Fruit fly (Drosophila melanogaster) whole organism, adult: ENCODE data around the gene CG32263.

ENCODE experiments used
- CG14711 ChIP-seq: fragments of 200-800 bp; sonication (Bioruptor generic); optimal IDR thresholded peaks from 2 replicates; lab custom pipeline; 2018; ENCODE audit warnings: missing biosample characterization, mild to moderate bottlenecking, missing genetic modification characterization, moderate library complexity
- CG7101 ChIP-seq: fragments of 200-800 bp; sonication (Bioruptor generic); optimal IDR thresholded peaks from 2 replicates; lab custom pipeline; 2018; ENCODE audit warnings: missing biosample characterization, mild to moderate bottlenecking, missing genetic modification characterization, moderate library complexity
- Clk ChIP-seq: fragments of 200-800 bp; sonication (Bioruptor generic); optimal IDR thresholded peaks from 2 replicates; lab custom pipeline; 2017; ENCODE audit warnings: missing biosample characterization, missing genetic modification characterization
- Mnt ChIP-seq: fragments of 200-800 bp; sonication (Bioruptor generic); optimal IDR thresholded peaks from 2 replicates; lab custom pipeline; 2016; ENCODE audit warnings: missing biosample characterization, mild to moderate bottlenecking, missing genetic modification characterization
- pad ChIP-seq: fragments of 200-800 bp; sonication (Bioruptor generic); optimal IDR thresholded peaks from 3 replicates; lab custom pipeline; 2017; ENCODE audit warnings: missing biosample characterization, missing genetic modification characterization, mild to moderate bottlenecking, moderate library complexity, missing genetic modification reagents

- no peak for TF ChIP-seq Clk (GFP tag; lab: Kevin White, UChicago)
- no peak for TF ChIP-seq pad (GFP tag; lab: Kevin White, UChicago)
- no peak for TF ChIP-seq CG7101 (tag; lab: Kevin White, UChicago)
- TF ChIP-seq CG14711 = no peak
- no peak for TF ChIP-seq Mnt (GFP tag; lab: Kevin White, UChicago)
These were observed 19.8 kb downstream of the CG32263 start for dm6 chr3L:3791043-3791682.
